Worm (Caenorhabditis elegans): ENCODE measurements around the gene B0563.6.

ce11 chrX:9104399-9104798 is 33.1 kb upstream of the B0563.6 start:
- no peak for TF ChIP-seq alr-1 (tag; optimal IDR thresholded peaks at IDR 0.05)
- no peak for TF ChIP-seq lin-13 (GFP tag; optimal IDR thresholded peaks at IDR 0.05)
- TF ChIP-seq elt-1 (tag; optimal IDR thresholded peaks at IDR 0.05), result no peak
- TF ChIP-seq mab-5 (tag; optimal IDR thresholded peaks at IDR 0.05), result no peak
- TF ChIP-seq unc-62 (GFP tag; optimal IDR thresholded peaks at IDR 0.05), result no peak
- TF ChIP-seq nhr-129 (tag; optimal IDR thresholded peaks at IDR 0.05), result peak; percentile 17
- no peak for TF ChIP-seq nhr-12 (tag; optimal IDR thresholded peaks at IDR 0.05)
- TF ChIP-seq ztf-11 (tag; optimal IDR thresholded peaks at IDR 0.05), result no peak
- TF ChIP-seq egl-27 (tag; optimal IDR thresholded peaks at IDR 0.05), result no peak
- TF ChIP-seq elt-3 (tag; optimal IDR thresholded peaks at IDR 0.05), result no peak
- TF ChIP-seq snpc-4 (tag; optimal IDR thresholded peaks at IDR 0.05), result no peak
- no peak for TF ChIP-seq unc-55 (GFP tag; optimal IDR thresholded peaks at IDR 0.05)
- TF ChIP-seq nhr-23 (tag; optimal IDR thresholded peaks at IDR 0.05), result no peak

Data from whole organism, L2 larva.